Worm (Caenorhabditis elegans) whole organism, L4 larva: ENCODE measurements around the gene F45E1.5.

ENCODE experiments used
- F10B5.3 ChIP-seq: sonication (generic microtip); optimal IDR thresholded peaks from 2 replicates; lab custom pipeline; 2016; ENCODE audit warnings: mild to moderate bottlenecking, missing genetic modification characterization, missing compliant biosample characterization
- F49E8.2 ChIP-seq: sonication (generic microtip); optimal IDR thresholded peaks from 2 replicates; lab custom pipeline; 2016; ENCODE audit warnings: missing compliant biosample characterization, mild to moderate bottlenecking, missing genetic modification characterization, borderline replicate concordance
- R02D3.7 ChIP-seq: fragments of 150-350 bp; sonication (generic microtip); optimal IDR thresholded peaks from 3 replicates; lab custom pipeline; 2014; ENCODE audit warnings: missing biosample characterization, missing genetic modification characterization
- T20F7.1 ChIP-seq: fragments of 200-800 bp; sonication (Bioruptor generic); optimal IDR thresholded peaks from 2 replicates; lab custom pipeline; 2018; ENCODE audit warnings: mild to moderate bottlenecking, missing genetic modification characterization, missing compliant biosample characterization
- T26A8.4 ChIP-seq: fragments of 200-800 bp; sonication (Bioruptor generic); IDR thresholded peaks from 2 replicates; pipeline ENCODE4 v1.3.6; 2022; ENCODE audit warnings: missing genetic modification characterization, missing compliant biosample characterization
- Y48G9A.11 ChIP-seq: fragments of 200-800 bp; sonication (Bioruptor generic); IDR thresholded peaks from 2 replicates; pipeline ENCODE4 v1.3.6; 2022; ENCODE audit warnings: missing genetic modification reagents, missing genetic modification characterization, missing compliant biosample characterization
- ZK337.2 ChIP-seq: fragments of 200-800 bp; sonication (Bioruptor generic); IDR thresholded peaks from 2 replicates; pipeline ENCODE4 v1.3.6; 2022; ENCODE audit warnings: missing genetic modification reagents, missing genetic modification characterization, missing compliant biosample characterization
- ZK546.5 ChIP-seq, 2 experiments: sonication (generic microtip); optimal IDR thresholded peaks; 2 replicates each; lab custom pipeline; 2017; ENCODE audit warnings: missing biosample characterization in 2 of 2, missing genetic modification characterization in 2 of 2
- arid-1 ChIP-seq: fragments of 200-800 bp; sonication (Bioruptor generic); conservative IDR thresholded peaks from 2 replicates; pipeline ENCODE4 v1.3.6; 2022; ENCODE audit warnings: missing genetic modification reagents, missing genetic modification characterization, missing compliant biosample characterization
- attf-4 ChIP-seq: sonication (generic microtip); optimal IDR thresholded peaks from 3 replicates; lab custom pipeline; 2017; ENCODE audit warnings: missing biosample characterization, missing genetic modification characterization
- ceh-20 ChIP-seq: fragments of 200-800 bp; sonication (Bioruptor generic); IDR thresholded peaks from 2 replicates; pipeline ENCODE4 v1.3.6; 2022; ENCODE audit warnings: missing genetic modification reagents, missing genetic modification characterization, missing compliant biosample characterization
- ceh-32 ChIP-seq: sonication (generic microtip); optimal IDR thresholded peaks from 2 replicates; lab custom pipeline; 2016; ENCODE audit warnings: mild to moderate bottlenecking, missing genetic modification characterization, missing compliant biosample characterization; ENCODE audit not compliant: poor library complexity
- ceh-62 ChIP-seq: sonication (generic microtip); optimal IDR thresholded peaks from 2 replicates; lab custom pipeline; 2017; ENCODE audit warnings: missing biosample characterization, missing genetic modification characterization
- cey-2 ChIP-seq: sonication (generic microtip); optimal IDR thresholded peaks from 3 replicates; lab custom pipeline; 2017; ENCODE audit warnings: missing genetic modification characterization, mild to moderate bottlenecking, missing compliant biosample characterization, antibody characterized with exemption, borderline replicate concordance; ENCODE audit not compliant: insufficient read depth
- daf-12 ChIP-seq: fragments of 150-350 bp; optimal IDR thresholded peaks from 2 replicates; lab custom pipeline; 2014; ENCODE audit warnings: missing biosample characterization, missing genetic modification reagents, missing genetic modification characterization
- daf-16 ChIP-seq, 3 experiments: sonication (generic microtip); optimal IDR thresholded peaks; 2 replicates each; lab custom pipeline; 2016 to 2017; ENCODE audit warnings: missing genetic modification characterization in 3 of 3, missing genetic modification reagents in 3 of 3, mild to moderate bottlenecking in 2 of 3, missing compliant biosample characterization in 2 of 3, missing biosample characterization in 1 of 3, moderate library complexity in 1 of 3
- dmd-8 ChIP-seq: fragments of 200-800 bp; sonication (Bioruptor generic); IDR thresholded peaks from 2 replicates; pipeline ENCODE4 v1.3.6; 2022; ENCODE audit warnings: missing genetic modification characterization, missing compliant biosample characterization
- duxl-1 ChIP-seq: sonication (generic microtip); optimal IDR thresholded peaks from 2 replicates; lab custom pipeline; 2016; ENCODE audit warnings: mild to moderate bottlenecking, missing genetic modification characterization, moderate library complexity, missing compliant biosample characterization; ENCODE audit not compliant: poor library complexity
- gei-8 ChIP-seq: fragments of 200-800 bp; sonication (Bioruptor generic); optimal IDR thresholded peaks from 2 replicates; lab custom pipeline; 2018; ENCODE audit warnings: mild to moderate bottlenecking, missing genetic modification characterization, missing compliant biosample characterization
- hif-1 ChIP-seq, 2 experiments: sonication (generic microtip); optimal IDR thresholded peaks; 2 replicates each; lab custom pipeline; 2016 to 2017; ENCODE audit warnings: missing compliant biosample characterization in 2 of 2, missing genetic modification characterization in 2 of 2, missing genetic modification reagents in 2 of 2, missing genotype in 2 of 2, mild to moderate bottlenecking in 1 of 2
- hmg-1.1 ChIP-seq: fragments of 200-800 bp; sonication (Bioruptor generic); IDR thresholded peaks from 2 replicates; pipeline ENCODE4 v1.3.6; 2022; ENCODE audit warnings: missing genetic modification reagents, missing genetic modification characterization, missing compliant biosample characterization
- lin-29 ChIP-seq: fragments of 200-800 bp; sonication (Bioruptor generic); IDR thresholded peaks from 2 replicates; pipeline ENCODE4 v1.3.6; 2022; ENCODE audit warnings: missing genetic modification reagents, missing genetic modification characterization, missing compliant biosample characterization
- lin-39 ChIP-seq: fragments of 150-350 bp; optimal IDR thresholded peaks from 2 replicates; lab custom pipeline; 2014; ENCODE audit warnings: missing biosample characterization, missing genetic modification reagents, missing genetic modification characterization
- lir-3 ChIP-seq: sonication (generic microtip); optimal IDR thresholded peaks from 2 replicates; lab custom pipeline; 2016; ENCODE audit warnings: mild to moderate bottlenecking, missing genetic modification characterization, missing compliant biosample characterization
- lsy-2 ChIP-seq, 2 experiments: fragments of 150-350 bp in 1 of 2; sonication (generic microtip) in 1 of 2; optimal IDR thresholded peaks; 2 replicates each; lab custom pipeline; 2014 to 2017; ENCODE audit warnings: missing biosample characterization in 2 of 2, missing genetic modification characterization in 2 of 2
- madf-9 ChIP-seq: fragments of 200-800 bp; sonication (Bioruptor generic); conservative IDR thresholded peaks from 2 replicates; pipeline ENCODE4 v1.3.6; 2022; ENCODE audit warnings: missing genetic modification reagents, missing genetic modification characterization, missing compliant biosample characterization
- mdl-1 ChIP-seq, 2 experiments: fragments of 150-350 bp in 1 of 2; sonication (generic microtip) in 1 of 2; optimal IDR thresholded peaks; 2 replicates each; lab custom pipeline; 2014 to 2017; ENCODE audit warnings: missing biosample characterization in 2 of 2, missing genetic modification characterization in 2 of 2
- mdt-29 ChIP-seq: fragments of 200-800 bp; sonication (Bioruptor generic); IDR thresholded peaks from 2 replicates; pipeline ENCODE4 v1.3.6; 2022; ENCODE audit warnings: missing genetic modification reagents, missing genetic modification characterization, missing compliant biosample characterization
- mxl-2 ChIP-seq: fragments of 200-800 bp; sonication (Bioruptor generic); conservative IDR thresholded peaks from 2 replicates; pipeline ENCODE4 v1.3.6; 2022; ENCODE audit warnings: missing genetic modification reagents, missing genetic modification characterization, missing compliant biosample characterization
- mxl-3 ChIP-seq: fragments of 200-800 bp; sonication (Bioruptor generic); optimal IDR thresholded peaks from 2 replicates; lab custom pipeline; 2018; ENCODE audit warnings: mild to moderate bottlenecking, missing genetic modification characterization, missing compliant biosample characterization
- nhr-10 ChIP-seq: fragments of 150-350 bp; optimal IDR thresholded peaks from 2 replicates; lab custom pipeline; 2014; ENCODE audit warnings: missing biosample characterization, missing genetic modification characterization
- nhr-102 ChIP-seq: sonication (generic microtip); optimal IDR thresholded peaks from 2 replicates; lab custom pipeline; 2016; ENCODE audit warnings: mild to moderate bottlenecking, missing genetic modification characterization, moderate library complexity, missing compliant biosample characterization
- nhr-11 ChIP-seq: fragments of 150-350 bp; optimal IDR thresholded peaks from 2 replicates; lab custom pipeline; 2014; ENCODE audit warnings: missing biosample characterization, missing genetic modification characterization
- nhr-111 ChIP-seq: fragments of 200-800 bp; sonication (Bioruptor generic); optimal IDR thresholded peaks from 2 replicates; lab custom pipeline; 2018; ENCODE audit warnings: mild to moderate bottlenecking, missing genetic modification characterization, missing compliant biosample characterization
- nhr-237 ChIP-seq: sonication (generic microtip); optimal IDR thresholded peaks from 2 replicates; lab custom pipeline; 2017; ENCODE audit warnings: missing biosample characterization, missing genetic modification characterization
- nhr-28 ChIP-seq: fragments of 150-350 bp; optimal IDR thresholded peaks from 2 replicates; lab custom pipeline; 2014; ENCODE audit warnings: missing biosample characterization, missing genetic modification characterization
- nhr-41 ChIP-seq: fragments of 200-800 bp; sonication (Bioruptor generic); IDR thresholded peaks from 2 replicates; pipeline ENCODE4 v1.3.6; 2022; ENCODE audit warnings: missing genetic modification reagents, missing genetic modification characterization, missing compliant biosample characterization
- nhr-42 ChIP-seq: fragments of 200-800 bp; sonication (Bioruptor generic); IDR thresholded peaks from 2 replicates; pipeline ENCODE4 v1.3.6; 2022; ENCODE audit warnings: missing genetic modification characterization, missing compliant biosample characterization
- nhr-77 ChIP-seq: fragments of 150-350 bp; optimal IDR thresholded peaks from 2 replicates; lab custom pipeline; 2014; ENCODE audit warnings: missing biosample characterization, missing genetic modification characterization
- php-3 ChIP-seq: fragments of 200-800 bp; sonication (Bioruptor generic); IDR thresholded peaks from 2 replicates; pipeline ENCODE4 v1.3.6; 2022; ENCODE audit warnings: missing genetic modification reagents, missing genetic modification characterization, missing compliant biosample characterization
- pqm-1 ChIP-seq: sonication (generic microtip); optimal IDR thresholded peaks from 2 replicates; lab custom pipeline; 2017; ENCODE audit warnings: missing biosample characterization, missing genetic modification characterization
- saeg-2 ChIP-seq: fragments of 200-800 bp; sonication (Bioruptor generic); IDR thresholded peaks from 2 replicates; pipeline ENCODE4 v1.3.6; 2022; ENCODE audit warnings: missing genetic modification reagents, missing genetic modification characterization, missing compliant biosample characterization
- sdz-12 ChIP-seq: fragments of 200-800 bp; sonication (Bioruptor generic); optimal IDR thresholded peaks from 2 replicates; lab custom pipeline; 2018; ENCODE audit warnings: mild to moderate bottlenecking, missing genetic modification characterization, missing compliant biosample characterization
- skn-1 ChIP-seq: fragments of 150-350 bp; optimal IDR thresholded peaks from 2 replicates; lab custom pipeline; 2014; ENCODE audit warnings: missing biosample characterization, missing genetic modification characterization
- snpc-1.2 ChIP-seq: fragments of 200-800 bp; sonication (Bioruptor generic); IDR thresholded peaks from 2 replicates; pipeline ENCODE4 v1.3.6; 2022; ENCODE audit warnings: missing genetic modification reagents, missing genetic modification characterization, missing compliant biosample characterization
- snpc-4 ChIP-seq: fragments of 150-350 bp; optimal IDR thresholded peaks from 2 replicates; lab custom pipeline; 2014; ENCODE audit warnings: missing biosample characterization, missing genetic modification characterization
- unc-130 ChIP-seq: sonication (generic microtip); optimal IDR thresholded peaks from 2 replicates; lab custom pipeline; 2016; ENCODE audit warnings: missing genetic modification reagents, missing genetic modification characterization, missing compliant biosample characterization
- zag-1 ChIP-seq: fragments of 150-350 bp; optimal IDR thresholded peaks from 2 replicates; lab custom pipeline; 2014; ENCODE audit warnings: missing biosample characterization, missing genetic modification characterization
- zfp-2 ChIP-seq: sonication (generic microtip); optimal IDR thresholded peaks from 2 replicates; lab custom pipeline; 2016; ENCODE audit warnings: mild to moderate bottlenecking, missing genetic modification characterization, missing compliant biosample characterization
- zfp-3 ChIP-seq: fragments of 200-800 bp; sonication (Bioruptor generic); conservative IDR thresholded peaks from 2 replicates; pipeline ENCODE4 v1.3.6; 2022; ENCODE audit warnings: missing genetic modification reagents, missing genetic modification characterization, missing compliant biosample characterization
- zip-2 ChIP-seq: fragments of 150-350 bp; optimal IDR thresholded peaks from 2 replicates; lab custom pipeline; 2014; ENCODE audit warnings: missing biosample characterization, missing genetic modification characterization

Gene F45E1.5

ce11 chrX:8029080-8029479 is 52.6 kb downstream of the F45E1.5 start, which contains the start of gene C34D10.1 (continued):
- no peak for TF ChIP-seq snpc-1.2
- no peak for TF ChIP-seq zag-1 (tag; lab: Kevin White, UChicago)
- no peak for TF ChIP-seq daf-12 (tag; lab: Kevin White, UChicago)
- TF ChIP-seq nhr-111 (GFP tag; lab: Kevin White, UChicago), result no peak
- TF ChIP-seq T20F7.1, result peak; percentile 44
- TF ChIP-seq saeg-2, result no peak
- peak; percentile 80 for TF ChIP-seq ceh-20 (GFP tag; lab: Robert Waterston, UW)
- TF ChIP-seq lir-3 (tag; lab: Kevin White, UChicago), result no peak
- TF ChIP-seq nhr-237 (tag; lab: Kevin White, UChicago), result no peak
- no peak for TF ChIP-seq pqm-1 (tag; lab: Kevin White, UChicago)
- no peak for TF ChIP-seq nhr-42 (GFP tag; lab: Robert Waterston, UW)
- TF ChIP-seq nhr-77 (tag; lab: Kevin White, UChicago), result no peak
- TF ChIP-seq lin-39 (tag; lab: Kevin White, UChicago), result no peak
- TF ChIP-seq F10B5.3, result no peak
- no peak for TF ChIP-seq gei-8 (GFP tag; lab: Kevin White, UChicago)
- TF ChIP-seq ceh-62 (tag; lab: Kevin White, UChicago), result no peak
- TF ChIP-seq mdt-29 (GFP tag; lab: Robert Waterston, UW), result no peak
- no peak for TF ChIP-seq skn-1 (tag; lab: Kevin White, UChicago)
- TF ChIP-seq nhr-10 (tag; lab: Kevin White, UChicago), result peak; percentile 20
- TF ChIP-seq duxl-1 (tag; lab: Kevin White, UChicago), result no peak
- TF ChIP-seq hmg-1.1, result peak; percentile 78
- TF ChIP-seq cey-2 (tag; lab: Kevin White, UChicago), result no peak
- TF ChIP-seq madf-9 (GFP tag; lab: Robert Waterston, UW), result no peak
- TF ChIP-seq unc-130 (GFP tag; lab: Kevin White, UChicago), result no peak
- TF ChIP-seq mxl-3 (GFP tag; lab: Kevin White, UChicago), result peak; percentile 88
- peak in 1 of 2 experiments; percentile 73 for TF ChIP-seq lsy-2 (tag; optimal IDR thresholded peaks at IDR 0.05; lab: Kevin White, UChicago)
- no peak for TF ChIP-seq dmd-8
- peak; percentile 26 for TF ChIP-seq nhr-102
- no peak for TF ChIP-seq ZK337.2 (GFP tag; lab: Robert Waterston, UW)
- TF ChIP-seq zfp-3 (GFP tag; lab: Robert Waterston, UW), result 0 out of 2 replicates have a peak, but pooled peaks have one; percentile 54
- TF ChIP-seq ceh-32 (tag; lab: Kevin White, UChicago), result no peak
- peak in 1 of 2 experiments; percentile 46 for TF ChIP-seq hif-1 (tag; optimal IDR thresholded peaks at IDR 0.05; lab: Kevin White, UChicago)
- no peak for TF ChIP-seq mxl-2 (GFP tag; lab: Robert Waterston, UW)
- TF ChIP-seq daf-16 (GFP tag; optimal IDR thresholded peaks at IDR 0.05; lab: Kevin White, UChicago), result no peak
- peak; percentile 56 for TF ChIP-seq daf-16 (tag; optimal IDR thresholded peaks at IDR 0.05; lab: Kevin White, UChicago)
- no peak for TF ChIP-seq R02D3.7 (tag; lab: Kevin White, UChicago)
- TF ChIP-seq nhr-41 (GFP tag; lab: Robert Waterston, UW), result no peak
- TF ChIP-seq Y48G9A.11 (GFP tag; lab: Robert Waterston, UW), result no peak
- TF ChIP-seq nhr-11 (tag; lab: Kevin White, UChicago), result peak; percentile 65
- TF ChIP-seq snpc-4 (tag; lab: Kevin White, UChicago), result no peak
- TF ChIP-seq attf-4 (tag; lab: Kevin White, UChicago), result no peak
- no peak for TF ChIP-seq zfp-2 (tag; lab: Kevin White, UChicago)
- TF ChIP-seq zip-2 (tag; lab: Kevin White, UChicago), result no peak
- TF ChIP-seq T26A8.4 (GFP tag; lab: Robert Waterston, UW), result 0 out of 2 replicates have a peak, but pooled peaks have one; percentile 42
- TF ChIP-seq sdz-12 (GFP tag; lab: Kevin White, UChicago), result no peak
- TF ChIP-seq php-3 (GFP tag; lab: Robert Waterston, UW), result no peak
- TF ChIP-seq arid-1 (GFP tag; lab: Robert Waterston, UW), result no peak; the same call in 1 of the 2 replicates
- TF ChIP-seq nhr-28 (tag; lab: Kevin White, UChicago), result peak; percentile 69
- TF ChIP-seq mdl-1 (tag; optimal IDR thresholded peaks at IDR 0.05; lab: Kevin White, UChicago), result peak in 1 of 2 experiments; percentile 73
- TF ChIP-seq ZK546.5 (tag; optimal IDR thresholded peaks at IDR 0.05; lab: Kevin White, UChicago), result no peak
- TF ChIP-seq F49E8.2 (tag; lab: Kevin White, UChicago), result no peak
- TF ChIP-seq lin-29 (GFP tag; lab: Robert Waterston, UW), result 0 out of 2 replicates have a peak, but pooled peaks have one; percentile 18
